Fruit fly (Drosophila melanogaster) whole organism, pupa: Measurements from ENCODE around the gene CG42780.

Experiments used
- CG10348 ChIP-seq: fragments of 200-800 bp; sonication (Bioruptor generic); IDR thresholded peaks from 2 replicates; pipeline ENCODE4 v1.3.6; 2022; ENCODE audit warnings: missing biosample characterization, missing genetic modification characterization
- CG12605 ChIP-seq: fragments of 200-800 bp; sonication (Bioruptor generic); IDR thresholded peaks from 2 replicates; pipeline ENCODE4 v1.3.6; 2022; ENCODE audit warnings: missing biosample characterization, missing genetic modification characterization
- CG13204 ChIP-seq: fragments of 200-800 bp; sonication (Bioruptor generic); optimal IDR thresholded peaks from 2 replicates; lab custom pipeline; 2018; ENCODE audit warnings: missing biosample characterization, mild to moderate bottlenecking, missing genetic modification characterization, moderate library complexity
- CG14655 ChIP-seq: fragments of 200-800 bp; sonication (Bioruptor generic); optimal IDR thresholded peaks from 3 replicates; lab custom pipeline; 2017; ENCODE audit warnings: mild to moderate bottlenecking, missing biosample characterization, missing genetic modification reagents, missing genetic modification characterization
- CG15710 ChIP-seq: fragments of 200-800 bp; sonication (Bioruptor generic); optimal IDR thresholded peaks from 2 replicates; lab custom pipeline; 2018; ENCODE audit warnings: missing biosample characterization, mild to moderate bottlenecking, missing genetic modification characterization, moderate library complexity
- CG17806 ChIP-seq: fragments of 200-800 bp; sonication (Bioruptor generic); optimal IDR thresholded peaks from 2 replicates; lab custom pipeline; 2018; ENCODE audit warnings: missing biosample characterization, mild to moderate bottlenecking, missing genetic modification characterization, moderate library complexity
- CG32121 ChIP-seq: fragments of 200-800 bp; sonication (Bioruptor generic); IDR thresholded peaks from 2 replicates; pipeline ENCODE4 v1.3.6; 2022; ENCODE audit warnings: missing biosample characterization, missing genetic modification characterization
- CG34367 ChIP-seq: fragments of 200-800 bp; sonication (Bioruptor generic); optimal IDR thresholded peaks from 2 replicates; lab custom pipeline; 2018; ENCODE audit warnings: missing biosample characterization, mild to moderate bottlenecking, missing genetic modification characterization
- CG4496 ChIP-seq: fragments of 200-800 bp; sonication (Bioruptor generic); IDR thresholded peaks from 3 replicates; pipeline ENCODE4 v1.3.6; 2022; ENCODE audit warnings: missing biosample characterization, missing genetic modification characterization
- CG8159 ChIP-seq: fragments of 200-800 bp; sonication (Bioruptor generic); optimal IDR thresholded peaks from 3 replicates; lab custom pipeline; 2018; ENCODE audit warnings: missing biosample characterization, mild to moderate bottlenecking, missing genetic modification characterization, moderate library complexity
- CG8301 ChIP-seq: fragments of 200-800 bp; sonication (Bioruptor generic); optimal IDR thresholded peaks from 2 replicates; lab custom pipeline; 2018; ENCODE audit warnings: missing biosample characterization, mild to moderate bottlenecking, missing genetic modification characterization
- CG9948 ChIP-seq: fragments of 200-800 bp; sonication (Bioruptor generic); optimal IDR thresholded peaks from 2 replicates; lab custom pipeline; 2018; ENCODE audit warnings: missing biosample characterization, mild to moderate bottlenecking, missing genetic modification characterization, moderate library complexity
- D1 ChIP-seq: fragments of 200-800 bp; sonication (Bioruptor generic); optimal IDR thresholded peaks from 2 replicates; lab custom pipeline; 2018; ENCODE audit warnings: missing biosample characterization, mild to moderate bottlenecking, missing genetic modification characterization, moderate library complexity
- EcR ChIP-seq: fragments of 200-800 bp; sonication (Bioruptor generic); optimal IDR thresholded peaks from 3 replicates; lab custom pipeline; 2019; ENCODE audit warnings: missing biosample characterization, missing genetic modification characterization, mild to moderate bottlenecking, moderate library complexity, missing genetic modification reagents
- Ets98B ChIP-seq: fragments of 200-800 bp; sonication (Bioruptor generic); IDR thresholded peaks from 2 replicates; pipeline ENCODE4 v1.3.6; 2022; ENCODE audit warnings: missing biosample characterization, missing genetic modification characterization
- Pif1A ChIP-seq: fragments of 200-800 bp; sonication (Bioruptor generic); optimal IDR thresholded peaks from 3 replicates; lab custom pipeline; 2016; ENCODE audit warnings: missing biosample characterization, missing genetic modification characterization
- Pif1B ChIP-seq: fragments of 200-800 bp; sonication (Bioruptor generic); optimal IDR thresholded peaks from 3 replicates; lab custom pipeline; 2016; ENCODE audit warnings: missing biosample characterization, missing genetic modification characterization
- Snoo ChIP-seq: fragments of 200-800 bp; sonication (Bioruptor generic); optimal IDR thresholded peaks from 3 replicates; lab custom pipeline; 2017; ENCODE audit warnings: missing biosample characterization, mild to moderate bottlenecking, missing genetic modification characterization, inconsistent platforms
- fd96Ca ChIP-seq: fragments of 200-800 bp; sonication (Bioruptor generic); IDR thresholded peaks from 3 replicates; pipeline ENCODE4 v1.3.6; 2022; ENCODE audit warnings: missing biosample characterization, missing genetic modification characterization
- gl ChIP-seq: fragments of 200-800 bp; sonication (Bioruptor generic); optimal IDR thresholded peaks from 2 replicates; lab custom pipeline; 2018; ENCODE audit warnings: missing biosample characterization, mild to moderate bottlenecking, missing genetic modification characterization
- rn ChIP-seq: fragments of 200-800 bp; sonication (Bioruptor generic); IDR thresholded peaks from 2 replicates; pipeline ENCODE4 v1.3.6; 2022; ENCODE audit warnings: missing biosample characterization, missing genetic modification characterization

CG42780 gene

dm6 chrX:7317214-7318210, 14.5 kb downstream of the CG42780 start:
- TF ChIP-seq CG34367 (tag; lab: Kevin White, UChicago), result no peak
- no peak for TF ChIP-seq CG9948 (tag; lab: Kevin White, UChicago)
- no peak for TF ChIP-seq Snoo
- no peak for TF ChIP-seq CG13204 (GFP tag; lab: Kevin White, UChicago)
- TF ChIP-seq Pif1B (GFP tag; lab: Kevin White, UChicago), result no peak
- no peak for TF ChIP-seq CG8159 (tag; lab: Kevin White, UChicago)
- TF ChIP-seq CG12605 (GFP tag; lab: Robert Waterston, UW), result no peak
- no peak for TF ChIP-seq CG10348
- no peak for TF ChIP-seq Pif1A
- TF ChIP-seq CG14655 (GFP tag; lab: Kevin White, UChicago), result no peak
- TF ChIP-seq CG4496 (GFP tag; lab: Robert Waterston, UW), result no peak
- TF ChIP-seq CG15710 (tag; lab: Kevin White, UChicago), result no peak
- no peak for TF ChIP-seq CG32121 (GFP tag; lab: Robert Waterston, UW)
- TF ChIP-seq CG8301, result no peak
- TF ChIP-seq D1 (tag; lab: Kevin White, UChicago), result no peak
- TF ChIP-seq CG17806 (tag; lab: Kevin White, UChicago), result no peak
- TF ChIP-seq gl (tag; lab: Kevin White, UChicago), result no peak
- no peak for TF ChIP-seq rn (GFP tag; lab: Robert Waterston, UW)
- TF ChIP-seq Ets98B (GFP tag; lab: Robert Waterston, UW), result no peak
- TF ChIP-seq fd96Ca (GFP tag; lab: Robert Waterston, UW), result no peak
- TF ChIP-seq, all 21 proteins: peak for 0

dm6 chrX:7315925-7316650, 15.9 kb downstream of the CG42780 start:
- no peak for TF ChIP-seq Ets98B (GFP tag; lab: Robert Waterston, UW)
- TF ChIP-seq CG17806 (tag; lab: Kevin White, UChicago), result no peak
- no peak for TF ChIP-seq CG8301
- TF ChIP-seq CG34367 (tag; lab: Kevin White, UChicago), result no peak
- TF ChIP-seq Snoo, result no peak
- no peak for TF ChIP-seq Pif1A
- no peak for TF ChIP-seq rn (GFP tag; lab: Robert Waterston, UW)
- TF ChIP-seq CG9948 (tag; lab: Kevin White, UChicago), result no peak
- no peak for TF ChIP-seq CG8159 (tag; lab: Kevin White, UChicago)
- TF ChIP-seq fd96Ca (GFP tag; lab: Robert Waterston, UW), result no peak
- TF ChIP-seq CG4496 (GFP tag; lab: Robert Waterston, UW), result no peak
- TF ChIP-seq CG32121 (GFP tag; lab: Robert Waterston, UW), result no peak

dm6 chrX:7312406-7312805, 19.6 kb downstream of the CG42780 start:
- TF ChIP-seq fd96Ca (GFP tag; lab: Robert Waterston, UW) (peak; percentile 75), CG32121 (GFP tag; lab: Robert Waterston, UW) (peak; percentile 67), CG13204 (GFP tag; lab: Kevin White, UChicago) (no peak), CG14655 (GFP tag; lab: Kevin White, UChicago) (peak; percentile 43), rn (GFP tag; lab: Robert Waterston, UW) (no peak), Ets98B (GFP tag; lab: Robert Waterston, UW) (peak; percentile 57), CG9948 (tag; lab: Kevin White, UChicago) (peak; percentile 8), CG17806 (tag; lab: Kevin White, UChicago) (peak; percentile 21), gl (tag; lab: Kevin White, UChicago) (no peak), CG34367 (tag; lab: Kevin White, UChicago) (no peak), D1 (tag; lab: Kevin White, UChicago) (no peak), CG12605 (GFP tag; lab: Robert Waterston, UW) (no peak; the same call in 1 of the 2 replicates), CG4496 (GFP tag; lab: Robert Waterston, UW) (peak; percentile 61; the same call in 2 of the 3 replicates), Pif1B (GFP tag; lab: Kevin White, UChicago) (no peak), CG8301 (peak; percentile 45), CG10348 (no peak), CG15710 (tag; lab: Kevin White, UChicago) (no peak), Snoo (no peak), CG8159 (tag; lab: Kevin White, UChicago) (no peak), Pif1A (no peak), EcR (GFP tag; lab: Kevin White, UChicago) (no peak)

- TF ChIP-seq fd96Ca (GFP tag; lab: Robert Waterston, UW), result no peak
These were observed 23.2 kb downstream of the CG42780 start for dm6 chrX:7308794-7309193.

dm6 chrX:7307478-7308200, 24.4 kb downstream of the CG42780 start, which contains the start of gene brk:
Gene brk (plus strand): TSS chrX:7307939.
- no peak for TF ChIP-seq CG15710 (tag; lab: Kevin White, UChicago)
- TF ChIP-seq CG32121 (GFP tag; lab: Robert Waterston, UW), result peak; percentile 59; the same call in 1 of the 2 replicates
- TF ChIP-seq Ets98B (GFP tag; lab: Robert Waterston, UW), result peak; percentile 70; the same call in 1 of the 2 replicates
- TF ChIP-seq CG14655 (GFP tag; lab: Kevin White, UChicago), result no peak
- peak; percentile 80 for TF ChIP-seq fd96Ca (GFP tag; lab: Robert Waterston, UW)
- no peak for TF ChIP-seq CG8159 (tag; lab: Kevin White, UChicago)
- no peak for TF ChIP-seq Pif1A
- TF ChIP-seq CG17806 (tag; lab: Kevin White, UChicago), result no peak
- peak; percentile 26 for TF ChIP-seq Pif1B (GFP tag; lab: Kevin White, UChicago)
- no peak for TF ChIP-seq rn (GFP tag; lab: Robert Waterston, UW)
- no peak for TF ChIP-seq CG10348
- TF ChIP-seq D1 (tag; lab: Kevin White, UChicago), result no peak
- TF ChIP-seq CG12605 (GFP tag; lab: Robert Waterston, UW), result 0 out of 2 replicates have a peak, but pooled peaks have one; percentile 21
- TF ChIP-seq CG8301, result no peak
- TF ChIP-seq CG34367 (tag; lab: Kevin White, UChicago), result no peak
- no peak for TF ChIP-seq Snoo
- peak; percentile 70 for TF ChIP-seq CG13204 (GFP tag; lab: Kevin White, UChicago)
- no peak for TF ChIP-seq gl (tag; lab: Kevin White, UChicago)
- TF ChIP-seq CG9948 (tag; lab: Kevin White, UChicago), result no peak
- TF ChIP-seq EcR (GFP tag; lab: Kevin White, UChicago), result peak; percentile 75
- TF ChIP-seq CG4496 (GFP tag; lab: Robert Waterston, UW), result peak; percentile 68
